Fruit fly (Drosophila melanogaster): Measurements from ENCODE around the gene CG2983.

CG2983 gene

dm6 chr2L:2882968-2883702, 35.7 kb downstream of the CG2983 start (continued):
- TF ChIP-seq cwo (GFP tag; optimal IDR thresholded peaks at IDR 0.05), result peak; percentile 26
- TF ChIP-seq CG3995 (GFP tag; optimal IDR thresholded peaks at IDR 0.05), result peak; percentile 93
- no peak for TF ChIP-seq CG17186 (GFP tag; optimal IDR thresholded peaks at IDR 0.05)
- TF ChIP-seq H2.0 (GFP tag; IDR thresholded peaks at IDR 0.05), result peak; percentile 48
- TF ChIP-seq ATbp (GFP tag; optimal IDR thresholded peaks at IDR 0.05), result peak; percentile 82
- peak; percentile 32 for TF ChIP-seq MESR4 (GFP tag; optimal IDR thresholded peaks at IDR 0.05)
- peak; percentile 36; the same call in 1 of the 2 replicates for TF ChIP-seq CG31441 (GFP tag; IDR thresholded peaks at IDR 0.05)
- no peak for TF ChIP-seq CG8478 (optimal IDR thresholded peaks at IDR 0.05)
- no peak for TF ChIP-seq NC2β (GFP tag; optimal IDR thresholded peaks at IDR 0.05)
- TF ChIP-seq NfI (GFP tag; optimal IDR thresholded peaks at IDR 0.05), result peak; percentile 29
- TF ChIP-seq CG10147 (GFP tag; optimal IDR thresholded peaks at IDR 0.05), result peak; percentile 20
- peak; percentile 34 for TF ChIP-seq az2 (GFP tag; optimal IDR thresholded peaks at IDR 0.05)
- TF ChIP-seq CG12769 (tag; optimal IDR thresholded peaks at IDR 0.05), result peak; percentile 63
- TF ChIP-seq ttk (GFP tag; IDR thresholded peaks at IDR 0.05), result no peak
- TF ChIP-seq seq (GFP tag; IDR thresholded peaks at IDR 0.05), result 0 out of 2 replicates have a peak, but pooled peaks have one; percentile 25
- TF ChIP-seq zen (tag; optimal IDR thresholded peaks at IDR 0.05), result peak; percentile 48
- no peak for TF ChIP-seq CG15479 (GFP tag; optimal IDR thresholded peaks at IDR 0.05)
- TF ChIP-seq Xbp1 (GFP tag; optimal IDR thresholded peaks at IDR 0.05), result peak; percentile 42
- TF ChIP-seq mam (GFP tag; optimal IDR thresholded peaks at IDR 0.05), result peak; percentile 33
- peak; percentile 84 for TF ChIP-seq GATAe (GFP tag; conservative IDR thresholded peaks at IDR 0.05)
- peak; percentile 62 for TF ChIP-seq zfh2 (GFP tag; optimal IDR thresholded peaks at IDR 0.05)
- peak; percentile 58 for TF ChIP-seq CG6765 (GFP tag; optimal IDR thresholded peaks at IDR 0.05)
- TF ChIP-seq row (GFP tag; IDR thresholded peaks at IDR 0.05), result peak; percentile 79
- no peak for TF ChIP-seq Trl (optimal IDR thresholded peaks at IDR 0.05)
- TF ChIP-seq Trl (GFP tag; optimal IDR thresholded peaks at IDR 0.05), result peak; percentile 43
- peak; percentile 19 for TF ChIP-seq Six4 (GFP tag; optimal IDR thresholded peaks at IDR 0.05)
- peak; percentile 27 for TF ChIP-seq Deaf1 (tag; optimal IDR thresholded peaks at IDR 0.05)
- peak; percentile 12; the same call in 1 of the 2 replicates for TF ChIP-seq CG31224 (GFP tag; IDR thresholded peaks at IDR 0.05)
- TF ChIP-seq CG1647 (GFP tag; optimal IDR thresholded peaks at IDR 0.05), result peak; percentile 27
- TF ChIP-seq ERR (GFP tag; optimal IDR thresholded peaks at IDR 0.05), result no peak
- TF ChIP-seq NC2α (GFP tag; optimal IDR thresholded peaks at IDR 0.05), result no peak
- no peak for TF ChIP-seq hkb (optimal IDR thresholded peaks at IDR 0.05)
- TF ChIP-seq hkb (GFP tag; IDR thresholded peaks at IDR 0.05), result peak; percentile 47
- peak; percentile 56 for TF ChIP-seq CG15269 (tag; optimal IDR thresholded peaks at IDR 0.05)
- TF ChIP-seq Optix (GFP tag; IDR thresholded peaks at IDR 0.05), result no peak
- TF ChIP-seq klu (GFP tag; IDR thresholded peaks at IDR 0.05), result no peak
- TF ChIP-seq CG4730 (GFP tag; IDR thresholded peaks at IDR 0.05), result no peak
- TF ChIP-seq Atf6 (GFP tag; IDR thresholded peaks at IDR 0.05), result peak; percentile 68
- TF ChIP-seq CG7963 (GFP tag; IDR thresholded peaks at IDR 0.05; ENCODE audit: partially characterized antibody), result no peak
- TF ChIP-seq zen2 (GFP tag; IDR thresholded peaks at IDR 0.05; ENCODE audit: partially characterized antibody), result no peak
- TF ChIP-seq gcm (GFP tag; optimal IDR thresholded peaks at IDR 0.05), result peak; percentile 51
- peak; percentile 48 for TF ChIP-seq phol (tag; optimal IDR thresholded peaks at IDR 0.05)
- peak; percentile 39 for TF ChIP-seq Hr3 (GFP tag; optimal IDR thresholded peaks at IDR 0.05)
- peak; percentile 14 for TF ChIP-seq CG18476 (GFP tag; optimal IDR thresholded peaks at IDR 0.05)
- peak; percentile 15 for TF ChIP-seq scrt (GFP tag; optimal IDR thresholded peaks at IDR 0.05)
- TF ChIP-seq insv (GFP tag; optimal IDR thresholded peaks at IDR 0.05), result peak in 1 of 2 experiments; percentile 49
- peak; percentile 30 for TF ChIP-seq CG12299 (tag; optimal IDR thresholded peaks at IDR 0.05)
- TF ChIP-seq PHDP (tag; optimal IDR thresholded peaks at IDR 0.05), result peak; percentile 61
- TF ChIP-seq CG18599 (GFP tag; optimal IDR thresholded peaks at IDR 0.05), result peak; percentile 57
- TF ChIP-seq CG12219 (GFP tag; optimal IDR thresholded peaks at IDR 0.05), result peak; percentile 25

Measured in whole organism, embryonic.